Fruit fly (Drosophila melanogaster): Measurements from ENCODE around the gene Coprox.

Gene Coprox

dm6 chr2L:7013157-7013556 is 48.9 kb downstream of the Coprox start, which contains the start of gene CG43322 (continued):
- TF ChIP-seq CG13287 (GFP tag; IDR thresholded peaks at IDR 0.05; ENCODE audit: partially characterized antibody) = peak; percentile 13; the same call in 1 of the 2 replicates
- TF ChIP-seq zfh1 (GFP tag; IDR thresholded peaks at IDR 0.05) = no peak
- TF ChIP-seq cg (GFP tag; optimal IDR thresholded peaks at IDR 0.05) = peak; percentile 56
- TF ChIP-seq CG2116 (GFP tag; optimal IDR thresholded peaks at IDR 0.05) = peak; percentile 2
- TF ChIP-seq CG17829 (tag; optimal IDR thresholded peaks at IDR 0.05) = no peak
- TF ChIP-seq Dll (GFP tag; IDR thresholded peaks at IDR 0.05; ENCODE audit: partially characterized antibody) = peak; percentile 34; the same call in 1 of the 4 replicates
- no peak for TF ChIP-seq lbe (GFP tag; optimal IDR thresholded peaks at IDR 0.05)
- no peak for TF ChIP-seq CG3847 (GFP tag; IDR thresholded peaks at IDR 0.05)
- TF ChIP-seq CG6683 (GFP tag; optimal IDR thresholded peaks at IDR 0.05) = no peak
- TF ChIP-seq tap (tag; optimal IDR thresholded peaks at IDR 0.05) = no peak
- TF ChIP-seq MESR4 (GFP tag; optimal IDR thresholded peaks at IDR 0.05) = peak; percentile 6
- peak; percentile 1 for TF ChIP-seq BEAF-32 (GFP tag; optimal IDR thresholded peaks at IDR 0.05)
- no peak for TF ChIP-seq CG4854 (GFP tag; optimal IDR thresholded peaks at IDR 0.05)
- TF ChIP-seq Antp (GFP tag; optimal IDR thresholded peaks at IDR 0.05) = no peak
- peak; percentile 37 for TF ChIP-seq pzg (GFP tag; optimal IDR thresholded peaks at IDR 0.05)
- TF ChIP-seq CG8924 (tag; optimal IDR thresholded peaks at IDR 0.05) = peak; percentile 38
- TF ChIP-seq CG34224 (GFP tag; IDR thresholded peaks at IDR 0.05; ENCODE audit: partially characterized antibody) = 0 out of 3 replicates have a peak, but pooled peaks have one; percentile 17
- peak; percentile 47; the same call in 1 of the 2 replicates for TF ChIP-seq E2f2 (GFP tag; IDR thresholded peaks at IDR 0.05)
- TF ChIP-seq tna (GFP tag; IDR thresholded peaks at IDR 0.05; ENCODE audit: partially characterized antibody) = no peak
- no peak for TF ChIP-seq lab (GFP tag; optimal IDR thresholded peaks at IDR 0.05)
- no peak for TF ChIP-seq odd (GFP tag; optimal IDR thresholded peaks at IDR 0.05)
- TF ChIP-seq Mes4 (GFP tag; optimal IDR thresholded peaks at IDR 0.05) = no peak
- TF ChIP-seq CG8089 (GFP tag; optimal IDR thresholded peaks at IDR 0.05) = no peak
- peak; percentile 92 for TF ChIP-seq Myb (GFP tag; optimal IDR thresholded peaks at IDR 0.05)
- TF ChIP-seq trem (tag; optimal IDR thresholded peaks at IDR 0.05) = peak; percentile 18
- TF ChIP-seq knrl (GFP tag; IDR thresholded peaks at IDR 0.05; ENCODE audit: partially characterized antibody) = no peak
- no peak for TF ChIP-seq vnd (GFP tag; IDR thresholded peaks at IDR 0.05; ENCODE audit: partially characterized antibody)
- TF ChIP-seq Hand (GFP tag; optimal IDR thresholded peaks at IDR 0.05) = no peak
- TF ChIP-seq crc (GFP tag; optimal IDR thresholded peaks at IDR 0.05) = no peak
- no peak for TF ChIP-seq CG11456 (GFP tag; IDR thresholded peaks at IDR 0.05)
- TF ChIP-seq Meics (GFP tag; optimal IDR thresholded peaks at IDR 0.05) = no peak
